Worm (Caenorhabditis elegans) whole organism, late embryonic: ENCODE data around the gene M04D8.8.

Experiments
- ama-1 ChIP-seq: fragments of 150-350 bp; optimal IDR thresholded peaks from 2 replicates; lab custom pipeline; 2014
- eyg-1 ChIP-seq: sonication (generic microtip); optimal IDR thresholded peaks from 2 replicates; lab custom pipeline; 2016; ENCODE audit warnings: missing genotype, missing genetic modification characterization, missing compliant biosample characterization
- gmeb-2 ChIP-seq: sonication (generic microtip); optimal IDR thresholded peaks from 2 replicates; lab custom pipeline; 2016; ENCODE audit warnings: missing genetic modification characterization, inconsistent platforms, missing compliant biosample characterization
- hlh-15 ChIP-seq: sonication (generic microtip); optimal IDR thresholded peaks from 2 replicates; lab custom pipeline; 2016; ENCODE audit warnings: missing genetic modification characterization, missing compliant biosample characterization
- pqm-1 ChIP-seq: sonication (generic microtip); optimal IDR thresholded peaks from 2 replicates; lab custom pipeline; 2016; ENCODE audit warnings: missing genetic modification characterization, missing compliant biosample characterization
- ttx-3 ChIP-seq: sonication (generic microtip); optimal IDR thresholded peaks from 2 replicates; lab custom pipeline; 2016; ENCODE audit warnings: missing genetic modification reagents, missing genetic modification characterization, missing compliant biosample characterization
- unc-86 ChIP-seq: sonication (generic microtip); optimal IDR thresholded peaks from 2 replicates; lab custom pipeline; 2016; ENCODE audit warnings: missing genetic modification characterization, missing compliant biosample characterization

ce11 chrIII:9999235-9999634 lies 34.7 kb upstream of the M04D8.8 start, which contains the start of gene C05B5.17:
- no peak for TF ChIP-seq gmeb-2 (tag; lab: Kevin White, UChicago)
- no peak for TF ChIP-seq eyg-1 (tag; lab: Kevin White, UChicago)
- no peak for TF ChIP-seq hlh-15 (tag; lab: Kevin White, UChicago)
- TF ChIP-seq ttx-3 (tag; lab: Kevin White, UChicago), result no peak
- TF ChIP-seq unc-86 (tag; lab: Kevin White, UChicago), result no peak
- TF ChIP-seq ama-1 (lab: Kevin White, UChicago), result no peak
- TF ChIP-seq pqm-1 (tag; lab: Kevin White, UChicago), result no peak
